Worm (Caenorhabditis elegans) whole organism, mixed stage, embryonic: ENCODE data around the gene tre-4.

Experiments
- drap-1 ChIP-seq: fragments of 200-800 bp; sonication (Bioruptor generic); optimal IDR thresholded peaks from 3 replicates; lab custom pipeline; 2018; ENCODE audit warnings: mild to moderate bottlenecking, missing genetic modification characterization, missing compliant biosample characterization
- lsy-2 ChIP-seq: fragments of 150-350 bp; optimal IDR thresholded peaks from 2 replicates; lab custom pipeline; 2014; ENCODE audit warnings: missing biosample characterization, missing genetic modification characterization
- nhr-12 ChIP-seq: fragments of 150-350 bp; optimal IDR thresholded peaks from 2 replicates; lab custom pipeline; 2014; ENCODE audit warnings: missing biosample characterization, missing genetic modification characterization
- nhr-237 ChIP-seq: fragments of 150-350 bp; optimal IDR thresholded peaks from 2 replicates; lab custom pipeline; 2014; ENCODE audit warnings: missing biosample characterization, missing genetic modification characterization
- nhr-76 ChIP-seq: sonication (generic microtip); optimal IDR thresholded peaks from 2 replicates; lab custom pipeline; 2017; ENCODE audit warnings: missing biosample characterization, missing genetic modification characterization
- snpc-4 ChIP-seq: fragments of 150-350 bp; optimal IDR thresholded peaks from 2 replicates; lab custom pipeline; 2014; ENCODE audit warnings: missing biosample characterization, missing genetic modification characterization
- tbx-8 ChIP-seq: fragments of 200-800 bp; sonication (Bioruptor generic); optimal IDR thresholded peaks from 2 replicates; lab custom pipeline; 2018; ENCODE audit warnings: mild to moderate bottlenecking, missing genetic modification characterization, moderate library complexity, missing compliant biosample characterization
- unc-39 ChIP-seq: fragments of 150-350 bp; optimal IDR thresholded peaks from 2 replicates; lab custom pipeline; 2014; ENCODE audit warnings: missing biosample characterization, missing genetic modification characterization
- unc-62 ChIP-seq: fragments of 150-350 bp; optimal IDR thresholded peaks from 2 replicates; lab custom pipeline; 2014; ENCODE audit warnings: missing biosample characterization, missing genetic modification reagents, missing genetic modification characterization
- ztf-11 ChIP-seq: fragments of 150-350 bp; optimal IDR thresholded peaks from 2 replicates; lab custom pipeline; 2014; ENCODE audit warnings: missing biosample characterization, missing genetic modification characterization

DNA sequence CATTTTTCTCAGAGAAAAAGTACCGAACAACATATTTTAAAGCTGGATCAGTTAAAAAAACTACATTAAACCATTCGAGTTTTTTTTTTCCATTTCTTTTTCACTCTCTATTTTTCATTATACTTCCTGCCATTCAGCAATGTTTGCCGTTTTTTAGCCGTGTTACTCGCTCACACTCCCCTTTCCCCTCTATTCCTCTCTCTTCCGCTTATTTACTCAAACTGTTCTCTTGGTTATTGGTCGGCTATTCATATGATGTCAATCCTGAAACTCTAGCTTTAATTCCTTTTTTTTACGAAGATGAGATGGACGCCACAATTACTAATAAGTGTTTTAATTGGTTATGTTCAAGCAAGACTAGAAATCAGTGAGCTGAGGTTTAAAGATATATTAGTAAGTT, at the start of gene tre-4:
- no peak for TF ChIP-seq tbx-8 (GFP tag; lab: Kevin White, UChicago)
- no peak for TF ChIP-seq unc-62
- no peak for TF ChIP-seq nhr-76 (tag; lab: Kevin White, UChicago)
- no peak for TF ChIP-seq snpc-4 (tag; lab: Kevin White, UChicago)
- TF ChIP-seq lsy-2 = no peak
- no peak for TF ChIP-seq nhr-237 (tag; lab: Kevin White, UChicago)
- TF ChIP-seq ztf-11 (tag; lab: Kevin White, UChicago) = no peak
- no peak for TF ChIP-seq unc-39 (tag; lab: Kevin White, UChicago)
- no peak for TF ChIP-seq nhr-12
- TF ChIP-seq drap-1 (GFP tag; lab: Kevin White, UChicago) = no peak
